Fruit fly (Drosophila melanogaster): ENCODE data around the gene rst.

The rst gene

DNA sequence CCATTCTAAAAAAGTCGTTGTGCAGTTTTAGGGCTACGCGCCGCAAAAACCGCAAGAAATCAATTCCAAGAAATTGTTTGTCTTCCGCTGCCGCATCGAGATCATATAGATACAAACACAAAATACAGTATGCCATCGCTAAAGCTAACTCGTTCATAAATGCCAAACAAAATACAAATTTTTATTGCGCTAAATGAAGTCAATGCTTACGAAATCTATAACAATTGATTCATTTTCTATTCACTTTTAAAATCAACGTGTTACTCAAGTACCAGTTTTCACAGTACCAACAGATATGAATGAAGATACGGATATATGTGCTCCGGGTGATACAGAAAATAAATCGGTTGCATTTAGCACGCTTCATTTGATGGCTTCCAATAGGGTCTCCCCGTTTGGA, 34.1 kb upstream of the rst start (continued):
- TF ChIP-seq CG9817 (tag; optimal IDR thresholded peaks at IDR 0.05) = peak; percentile 41
- TF ChIP-seq CG12659 (GFP tag; optimal IDR thresholded peaks at IDR 0.05) = peak; percentile 28
- TF ChIP-seq NfI (GFP tag; optimal IDR thresholded peaks at IDR 0.05) = peak; percentile 67
- no peak for TF ChIP-seq tx (GFP tag; optimal IDR thresholded peaks at IDR 0.05)
- peak; percentile 79 for TF ChIP-seq CG17359 (tag; optimal IDR thresholded peaks at IDR 0.05)
- peak; percentile 72 for TF ChIP-seq CG12769 (tag; optimal IDR thresholded peaks at IDR 0.05)
- peak; percentile 0 for TF ChIP-seq NC2β (GFP tag; optimal IDR thresholded peaks at IDR 0.05)
- peak; percentile 28 for TF ChIP-seq mam (GFP tag; optimal IDR thresholded peaks at IDR 0.05)
- no peak for TF ChIP-seq Stat92E (GFP tag; optimal IDR thresholded peaks at IDR 0.05)
- no peak for TF ChIP-seq CG13287 (GFP tag; IDR thresholded peaks at IDR 0.05; ENCODE audit: partially characterized antibody)
- TF ChIP-seq CG18011 (GFP tag; optimal IDR thresholded peaks at IDR 0.05) = no peak
- TF ChIP-seq Fer3 (tag; optimal IDR thresholded peaks at IDR 0.05) = peak; percentile 50
- TF ChIP-seq HLHmδ (GFP tag; optimal IDR thresholded peaks at IDR 0.05) = no peak
- peak; percentile 71 for TF ChIP-seq row (GFP tag; IDR thresholded peaks at IDR 0.05)
- TF ChIP-seq CG2712 (tag; optimal IDR thresholded peaks at IDR 0.05) = peak; percentile 65
- no peak for TF ChIP-seq amos (GFP tag; IDR thresholded peaks at IDR 0.05; ENCODE audit: partially characterized antibody)
- peak; percentile 39 for TF ChIP-seq CG2875 (GFP tag; optimal IDR thresholded peaks at IDR 0.05)
- no peak for TF ChIP-seq maf-S (GFP tag; optimal IDR thresholded peaks at IDR 0.05)
- TF ChIP-seq onecut (GFP tag; IDR thresholded peaks at IDR 0.05) = no peak
- peak; percentile 25 for TF ChIP-seq CG17385 (GFP tag; optimal IDR thresholded peaks at IDR 0.05)
- TF ChIP-seq CG11560 (tag; IDR thresholded peaks at IDR 0.05) = 0 out of 3 replicates have a peak, but pooled peaks have one; percentile 31
- TF ChIP-seq HLH54F (GFP tag; optimal IDR thresholded peaks at IDR 0.05) = peak; percentile 28
- peak; percentile 47 for TF ChIP-seq CG9437 (GFP tag; optimal IDR thresholded peaks at IDR 0.05)
- no peak for TF ChIP-seq CG42726 (GFP tag; IDR thresholded peaks at IDR 0.05; ENCODE audit: partially characterized antibody)
- no peak for TF ChIP-seq Mad (GFP tag; optimal IDR thresholded peaks at IDR 0.05)
- no peak for TF ChIP-seq Tbp (GFP tag; optimal IDR thresholded peaks at IDR 0.05)
- TF ChIP-seq Oaz (GFP tag; IDR thresholded peaks at IDR 0.05) = no peak
- TF ChIP-seq gsb-n (tag; optimal IDR thresholded peaks at IDR 0.05) = peak; percentile 56
- no peak for TF ChIP-seq zfh2 (GFP tag; optimal IDR thresholded peaks at IDR 0.05)
- TF ChIP-seq CG18764 (GFP tag; optimal IDR thresholded peaks at IDR 0.05) = peak; percentile 9
- no peak for TF ChIP-seq chinmo (GFP tag; IDR thresholded peaks at IDR 0.05; ENCODE audit: partially characterized antibody)
- no peak for TF ChIP-seq ab (GFP tag; optimal IDR thresholded peaks at IDR 0.05)
- no peak for TF ChIP-seq sr (GFP tag; IDR thresholded peaks at IDR 0.05)
- TF ChIP-seq CG12299 (tag; optimal IDR thresholded peaks at IDR 0.05) = no peak
- TF ChIP-seq CG8924 (tag; optimal IDR thresholded peaks at IDR 0.05) = peak; percentile 60
- peak; percentile 64 for TF ChIP-seq lmd (GFP tag; IDR thresholded peaks at IDR 0.05)
- no peak for TF ChIP-seq inv (GFP tag; IDR thresholded peaks at IDR 0.05; ENCODE audit: partially characterized antibody)
- no peak for TF ChIP-seq CG15011 (GFP tag; optimal IDR thresholded peaks at IDR 0.05)
- TF ChIP-seq bcd (GFP tag; optimal IDR thresholded peaks at IDR 0.05) = peak; percentile 41
- 0 out of 3 replicates have a peak, but pooled peaks have one; percentile 38 for TF ChIP-seq ase (GFP tag; IDR thresholded peaks at IDR 0.05)
- no peak for TF ChIP-seq CG3995 (GFP tag; optimal IDR thresholded peaks at IDR 0.05)
- TF ChIP-seq CG4730 (GFP tag; IDR thresholded peaks at IDR 0.05) = peak; percentile 54
- TF ChIP-seq Awh (GFP tag; IDR thresholded peaks at IDR 0.05) = peak; percentile 64; the same call in 1 of the 2 replicates
- no peak for TF ChIP-seq Doc3 (GFP tag; IDR thresholded peaks at IDR 0.05; ENCODE audit: partially characterized antibody)
- TF ChIP-seq croc (GFP tag; conservative IDR thresholded peaks at IDR 0.05) = no peak
- TF ChIP-seq CG12155 (GFP tag; optimal IDR thresholded peaks at IDR 0.05) = no peak
- 0 out of 3 replicates have a peak, but pooled peaks have one; percentile 27 for TF ChIP-seq Mrtf (GFP tag; IDR thresholded peaks at IDR 0.05)
- TF ChIP-seq CG15073 (GFP tag; optimal IDR thresholded peaks at IDR 0.05) = no peak
- TF ChIP-seq mld (GFP tag; IDR thresholded peaks at IDR 0.05; ENCODE audit: partially characterized antibody) = no peak
- peak; percentile 56 for TF ChIP-seq CG4424 (GFP tag; optimal IDR thresholded peaks at IDR 0.05)

Measured in whole organism, embryonic.